Worm (Caenorhabditis elegans): ENCODE data around the gene M05D6.2.

DNA sequence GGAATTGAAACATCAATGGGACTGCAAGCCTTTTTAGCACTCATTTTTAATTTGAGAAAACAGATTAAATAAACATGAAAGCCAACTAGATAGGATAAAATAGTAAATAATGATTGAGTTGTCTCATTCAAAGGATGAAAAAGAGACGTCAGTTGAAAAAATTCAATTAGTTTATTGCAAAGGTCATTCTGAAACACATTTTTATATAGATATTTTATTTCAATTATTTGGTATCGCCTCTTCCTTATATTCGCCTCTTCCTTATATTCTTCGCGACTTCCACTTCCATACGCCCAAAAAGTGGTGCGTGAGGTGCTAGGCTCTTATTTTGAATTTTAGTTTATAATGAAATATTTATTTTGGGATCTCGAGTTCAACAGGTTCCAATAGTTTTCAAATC lies 32.9 kb upstream of the M05D6.2 start, which contains the start of gene acp-4:
- TF ChIP-seq zip-8 (tag; optimal IDR thresholded peaks at IDR 0.05) (no peak), elt-3 (tag; optimal IDR thresholded peaks at IDR 0.05) (no peak), blmp-1 (tag; optimal IDR thresholded peaks at IDR 0.05) (no peak), pha-4 (tag; optimal IDR thresholded peaks at IDR 0.05) (no peak)
